Fruit fly (Drosophila melanogaster) S2 (cell line): Measurements from ENCODE around the gene CG17190.

ENCODE experiments used
- CG8478 ChIP-seq: fragments of >200 bp; optimal IDR thresholded peaks from 2 replicates; lab custom pipeline; 2018
- CTCF ChIP-seq, 2 experiments: fragments of >200 bp; optimal IDR thresholded peaks; 2 replicates each; lab custom pipeline; 2018

CG17190 gene

dm6 chr3R:20013404-20013922, at the start of gene CG17190, which contains the start of gene CG4836:
TSS of gene CG17190 (minus strand) at chr3R:20013504.
TSS of gene CG4836 (plus strand) at chr3R:20013872.
- TF ChIP-seq CTCF (optimal IDR thresholded peaks at IDR 0.05; lab: Kevin White, UChicago) (no peak), CG8478 (lab: Kevin White, UChicago) (no peak)

dm6 chr3R:20059650-20060049, 46.3 kb upstream of the CG17190 start, which contains the start of gene CG4390:
TSS of gene CG4390 (minus strand) at chr3R:20059750.
- TF ChIP-seq CG8478 (lab: Kevin White, UChicago) (no peak), CTCF (optimal IDR thresholded peaks at IDR 0.05; lab: Kevin White, UChicago) (no peak)

dm6 chr3R:20058960-20059359, 45.7 kb upstream of the CG17190 start:
- TF ChIP-seq CTCF (optimal IDR thresholded peaks at IDR 0.05; lab: Kevin White, UChicago) (peak; percentile 76 to 88), CG8478 (lab: Kevin White, UChicago) (no peak)

dm6 chr3R:20057501-20057900, 44.2 kb upstream of the CG17190 start, which contains the start of gene mdlc:
TSS of gene mdlc (plus strand) at chr3R:20057748.
- TF ChIP-seq CG8478 (lab: Kevin White, UChicago), result no peak
- TF ChIP-seq CTCF (optimal IDR thresholded peaks at IDR 0.05; lab: Kevin White, UChicago), result peak in 1 of 2 experiments; percentile 14

- TF ChIP-seq CG8478 (lab: Kevin White, UChicago) (no peak), CTCF (optimal IDR thresholded peaks at IDR 0.05; lab: Kevin White, UChicago) (no peak)
These were observed 42.5 kb upstream of the CG17190 start, which contains the start of gene CG17193 for dm6 chr3R:20055809-20056208. TSS of gene CG17193 (minus strand) at chr3R:20056097.

dm6 chr3R:20042457-20042856, 29.2 kb upstream of the CG17190 start, which contains the start of the genes CG33934 and Indy-2:
TSS of gene CG33934 (plus strand) at chr3R:20042757.
TSS of gene Indy-2 (plus strand) at chr3R:20042757.
- TF ChIP-seq CG8478 (lab: Kevin White, UChicago) (no peak), CTCF (optimal IDR thresholded peaks at IDR 0.05; lab: Kevin White, UChicago) (no peak)

dm6 chr3R:20035887-20036286, 22.6 kb upstream of the CG17190 start, which contains the start of gene Regnase-1:
TSS of gene Regnase-1 (minus strand) at chr3R:20036056.
- TF ChIP-seq CG8478 (lab: Kevin White, UChicago) (no peak), CTCF (optimal IDR thresholded peaks at IDR 0.05; lab: Kevin White, UChicago) (no peak)

DNA sequence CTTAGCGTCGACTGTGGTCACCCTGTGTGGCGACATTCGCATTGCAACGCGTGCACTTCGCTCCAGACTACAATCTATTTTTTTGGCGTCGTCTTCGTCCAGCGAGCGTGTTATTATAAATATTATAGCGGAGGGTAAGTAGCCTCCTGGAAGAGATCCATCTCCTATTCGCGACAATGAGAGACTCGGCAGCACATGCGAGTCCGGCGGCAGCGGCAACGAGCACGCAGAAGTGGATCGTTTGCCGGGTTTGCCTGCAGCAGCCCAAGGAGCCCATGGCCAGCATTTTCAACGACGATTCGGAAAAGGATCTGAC, 18.4 kb upstream of the CG17190 start, which contains the start of gene idc:
Gene idc, plus strand, starts transcription at position 60 of the 316 bp plus-strand sequence.
- no peak for TF ChIP-seq CG8478 (lab: Kevin White, UChicago)
- TF ChIP-seq CTCF (optimal IDR thresholded peaks at IDR 0.05; lab: Kevin White, UChicago), result no peak

DNA sequence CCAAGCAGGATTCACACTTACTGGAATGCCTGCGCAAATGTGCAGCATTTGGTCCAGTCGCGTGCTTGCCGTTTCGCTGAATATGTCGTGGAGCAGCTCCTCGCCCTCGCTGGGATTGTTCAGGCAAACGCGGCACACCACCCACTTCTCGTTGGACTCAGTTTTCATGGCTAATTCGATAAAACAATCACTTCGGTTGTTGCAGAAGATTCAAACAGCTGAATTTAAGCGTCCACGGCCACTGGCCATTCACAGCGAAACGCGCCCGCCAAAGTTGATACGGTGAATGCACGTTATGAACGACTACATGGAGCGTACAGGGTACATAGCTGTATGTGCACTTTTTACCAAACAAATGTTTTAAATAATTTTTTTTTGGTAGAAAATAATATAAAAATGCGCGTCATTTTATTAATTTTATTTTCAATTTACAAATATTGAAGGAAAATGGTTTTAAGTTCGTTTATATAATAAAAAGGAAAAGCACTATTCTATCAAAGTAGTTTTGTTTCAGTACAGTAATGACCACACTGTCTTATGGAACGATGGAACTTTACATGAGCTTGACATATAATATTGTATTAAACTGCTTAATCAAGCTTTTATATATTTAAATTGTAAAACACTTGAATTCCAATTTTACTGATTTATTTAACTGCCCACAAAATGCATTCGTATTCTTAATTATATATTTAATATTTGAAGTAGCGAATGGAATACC, 17.9 kb upstream of the CG17190 start, which contains the start of gene trem:
Gene trem, minus strand, starts transcription at position 267 of the 721 bp plus-strand sequence.
- TF ChIP-seq CTCF (optimal IDR thresholded peaks at IDR 0.05; lab: Kevin White, UChicago), result no peak
- no peak for TF ChIP-seq CG8478 (lab: Kevin White, UChicago)

dm6 chr3R:20027841-20028240, 14.5 kb upstream of the CG17190 start, which contains the start of the genes CG4424 and CG4854:
TSS of gene CG4424 (minus strand) at chr3R:20028040.
TSS of gene CG4854 (plus strand) at chr3R:20028058.
- TF ChIP-seq CG8478 (lab: Kevin White, UChicago), result no peak
- no peak for TF ChIP-seq CTCF (optimal IDR thresholded peaks at IDR 0.05; lab: Kevin White, UChicago)

DNA sequence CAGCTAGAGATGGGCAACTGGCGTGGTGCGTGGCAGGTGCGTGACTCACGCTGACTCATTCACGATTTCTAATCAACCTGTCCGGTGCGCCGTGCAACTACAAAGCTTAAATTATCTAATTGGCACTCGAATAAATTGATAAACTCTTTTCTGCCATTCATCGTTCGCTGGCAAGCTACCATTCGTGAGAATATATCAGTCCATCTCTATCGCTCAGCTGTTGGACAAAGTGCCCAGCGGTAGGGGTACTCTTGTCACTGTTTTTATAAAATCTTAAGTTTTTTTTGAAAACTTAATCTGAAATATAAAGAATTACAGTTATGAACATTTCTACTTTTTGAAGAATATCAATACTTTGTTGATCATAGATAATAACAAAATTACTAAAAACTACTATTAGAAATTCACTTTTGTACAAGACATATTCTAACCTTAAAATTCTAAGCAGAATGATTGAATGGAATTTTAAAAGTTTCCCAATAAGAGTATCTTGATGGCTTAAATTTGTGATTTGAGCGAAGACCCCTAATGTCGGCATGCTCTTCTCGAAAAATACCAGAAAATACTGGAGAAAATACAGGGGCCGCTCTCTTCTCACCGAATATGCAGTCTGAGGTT, 8.0 kb upstream of the CG17190 start, which contains the start of the genes PIG-L and psidin:
Gene PIG-L, minus strand, starts transcription at position 187 of the 618 bp plus-strand sequence.
Gene psidin, plus strand, starts transcription at position 553 of the 618 bp plus-strand sequence.
- no peak for TF ChIP-seq CG8478 (lab: Kevin White, UChicago)
- no peak for TF ChIP-seq CTCF (optimal IDR thresholded peaks at IDR 0.05; lab: Kevin White, UChicago)

- TF ChIP-seq CTCF (optimal IDR thresholded peaks at IDR 0.05; lab: Kevin White, UChicago) (no peak), CG8478 (lab: Kevin White, UChicago) (no peak)
These were observed 616 bp downstream of the CG17190 start for dm6 chr3R:20012688-20013087.

- TF ChIP-seq CTCF (optimal IDR thresholded peaks at IDR 0.05; lab: Kevin White, UChicago) (no peak), CG8478 (lab: Kevin White, UChicago) (no peak)
These were observed 2.4 kb downstream of the CG17190 start for dm6 chr3R:20010942-20011341.

DNA sequence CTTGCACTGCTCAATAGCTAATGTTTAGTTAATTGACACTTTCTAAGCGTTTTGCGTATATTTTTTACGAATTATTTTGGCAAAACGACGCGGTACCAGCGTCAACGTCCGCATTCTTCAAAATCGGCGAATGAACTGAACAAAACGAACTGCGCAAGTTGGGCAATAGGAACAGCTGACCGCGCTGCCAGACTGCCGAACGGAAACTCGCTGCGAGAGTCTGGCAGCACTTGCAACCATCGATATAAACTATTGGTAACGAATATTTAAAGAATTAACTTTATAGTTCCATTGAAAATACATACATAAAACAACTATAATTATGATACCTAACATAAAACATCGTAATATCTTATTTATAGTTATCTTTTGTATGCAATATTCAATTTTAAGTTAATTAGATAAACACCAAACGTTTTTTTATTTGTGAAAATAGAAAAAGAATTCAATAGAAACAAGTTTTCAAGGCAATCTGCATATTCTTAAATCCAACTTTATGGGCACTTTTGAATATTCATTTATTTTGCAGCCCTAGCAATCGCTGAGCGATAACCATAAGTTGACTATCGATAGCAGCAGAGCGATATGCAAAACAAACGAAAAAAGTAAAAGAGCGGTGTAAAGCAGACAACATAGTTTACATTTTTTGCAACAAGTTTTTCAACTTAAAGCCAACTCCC, 4.8 kb downstream of the CG17190 start, which contains the start of the genes Hs6st and MED25:
Gene Hs6st, minus strand, starts transcription at position 141 of the 680 bp plus-strand sequence.
Gene MED25, plus strand, starts transcription at position 576 of the 680 bp plus-strand sequence.
- TF ChIP-seq CTCF (optimal IDR thresholded peaks at IDR 0.05; lab: Kevin White, UChicago) (no peak), CG8478 (lab: Kevin White, UChicago) (no peak)
